Fruit fly (Drosophila melanogaster): ENCODE data around the gene CG15386.

CG15386 gene

dm6 chr2L:2196590-2197474 is 20.2 kb downstream of the CG15386 start:
- TF ChIP-seq CG8301 (tag; optimal IDR thresholded peaks at IDR 0.05) (peak; percentile 65), CG32121 (GFP tag; IDR thresholded peaks at IDR 0.05) (no peak), CG13204 (GFP tag; optimal IDR thresholded peaks at IDR 0.05) (peak; percentile 56), CG4496 (GFP tag; IDR thresholded peaks at IDR 0.05) (no peak), CG14655 (GFP tag; optimal IDR thresholded peaks at IDR 0.05) (peak; percentile 81), CG8159 (tag; optimal IDR thresholded peaks at IDR 0.05) (peak; percentile 37), CG9948 (tag; optimal IDR thresholded peaks at IDR 0.05) (peak; percentile 36), CG15710 (tag; optimal IDR thresholded peaks at IDR 0.05) (peak; percentile 12), Pif1A (GFP tag; optimal IDR thresholded peaks at IDR 0.05) (peak; percentile 58), CG10348 (GFP tag; IDR thresholded peaks at IDR 0.05) (no peak), EcR (GFP tag; optimal IDR thresholded peaks at IDR 0.05) (peak; percentile 100), gl (tag; optimal IDR thresholded peaks at IDR 0.05) (peak; percentile 30), fd96Ca (GFP tag; IDR thresholded peaks at IDR 0.05) (no peak), D1 (tag; optimal IDR thresholded peaks at IDR 0.05) (no peak), Pif1B (GFP tag; optimal IDR thresholded peaks at IDR 0.05) (peak; percentile 47), CG12605 (GFP tag; IDR thresholded peaks at IDR 0.05) (no peak), rn (GFP tag; IDR thresholded peaks at IDR 0.05) (no peak), Ets98B (GFP tag; IDR thresholded peaks at IDR 0.05) (no peak), CG17806 (tag; optimal IDR thresholded peaks at IDR 0.05) (peak; percentile 27), CG34367 (tag; optimal IDR thresholded peaks at IDR 0.05) (no peak), Snoo (tag; optimal IDR thresholded peaks at IDR 0.05) (peak; percentile 34)

- TF ChIP-seq CG4496 (GFP tag; IDR thresholded peaks at IDR 0.05), result no peak
- no peak for TF ChIP-seq rn (GFP tag; IDR thresholded peaks at IDR 0.05)
- no peak for TF ChIP-seq CG12605 (GFP tag; IDR thresholded peaks at IDR 0.05)
- no peak for TF ChIP-seq Pif1B (GFP tag; optimal IDR thresholded peaks at IDR 0.05)
- no peak for TF ChIP-seq gl (tag; optimal IDR thresholded peaks at IDR 0.05)
- no peak for TF ChIP-seq CG8159 (tag; optimal IDR thresholded peaks at IDR 0.05)
- no peak for TF ChIP-seq CG8301 (tag; optimal IDR thresholded peaks at IDR 0.05)
- no peak for TF ChIP-seq CG32121 (GFP tag; IDR thresholded peaks at IDR 0.05)
- TF ChIP-seq Snoo (tag; optimal IDR thresholded peaks at IDR 0.05), result no peak
- TF ChIP-seq Pif1A (GFP tag; optimal IDR thresholded peaks at IDR 0.05), result no peak
- no peak for TF ChIP-seq CG34367 (tag; optimal IDR thresholded peaks at IDR 0.05)
- TF ChIP-seq CG17806 (tag; optimal IDR thresholded peaks at IDR 0.05), result no peak
- no peak for TF ChIP-seq CG14655 (GFP tag; optimal IDR thresholded peaks at IDR 0.05)
- no peak for TF ChIP-seq CG13204 (GFP tag; optimal IDR thresholded peaks at IDR 0.05)
- TF ChIP-seq D1 (tag; optimal IDR thresholded peaks at IDR 0.05), result no peak
- no peak for TF ChIP-seq Ets98B (GFP tag; IDR thresholded peaks at IDR 0.05)
- no peak for TF ChIP-seq CG10348 (GFP tag; IDR thresholded peaks at IDR 0.05)
Measured at dm6 chr2L:2195328-2195727, 21.7 kb downstream of the CG15386 start.

dm6 chr2L:2194305-2194828 is 22.7 kb downstream of the CG15386 start:
- TF ChIP-seq Ets98B (GFP tag; IDR thresholded peaks at IDR 0.05), result no peak
- TF ChIP-seq EcR (GFP tag; optimal IDR thresholded peaks at IDR 0.05), result peak; percentile 42

- TF ChIP-seq CG14655 (GFP tag; optimal IDR thresholded peaks at IDR 0.05) (peak; percentile 32), CG32121 (GFP tag; IDR thresholded peaks at IDR 0.05) (no peak), CG17806 (tag; optimal IDR thresholded peaks at IDR 0.05) (peak; percentile 32), fd96Ca (GFP tag; IDR thresholded peaks at IDR 0.05) (no peak), CG4496 (GFP tag; IDR thresholded peaks at IDR 0.05) (no peak), Ets98B (GFP tag; IDR thresholded peaks at IDR 0.05) (no peak), rn (GFP tag; IDR thresholded peaks at IDR 0.05) (no peak), CG9948 (tag; optimal IDR thresholded peaks at IDR 0.05) (no peak), Pif1B (GFP tag; optimal IDR thresholded peaks at IDR 0.05) (peak; percentile 33), Pif1A (GFP tag; optimal IDR thresholded peaks at IDR 0.05) (peak; percentile 28), CG15710 (tag; optimal IDR thresholded peaks at IDR 0.05) (peak; percentile 27), D1 (tag; optimal IDR thresholded peaks at IDR 0.05) (no peak), Snoo (tag; optimal IDR thresholded peaks at IDR 0.05) (peak; percentile 81), CG12605 (GFP tag; IDR thresholded peaks at IDR 0.05) (no peak), CG10348 (GFP tag; IDR thresholded peaks at IDR 0.05) (no peak), CG8159 (tag; optimal IDR thresholded peaks at IDR 0.05) (peak; percentile 45), CG13204 (GFP tag; optimal IDR thresholded peaks at IDR 0.05) (peak; percentile 41), CG8301 (tag; optimal IDR thresholded peaks at IDR 0.05) (peak; percentile 35), CG34367 (tag; optimal IDR thresholded peaks at IDR 0.05) (peak; percentile 12), EcR (GFP tag; optimal IDR thresholded peaks at IDR 0.05) (peak; percentile 87), gl (tag; optimal IDR thresholded peaks at IDR 0.05) (peak; percentile 65)
Measured at dm6 chr2L:2193357-2193780, 23.7 kb downstream of the CG15386 start.

- TF ChIP-seq fd96Ca (GFP tag; IDR thresholded peaks at IDR 0.05), result no peak
- TF ChIP-seq CG17806 (tag; optimal IDR thresholded peaks at IDR 0.05), result no peak
- no peak for TF ChIP-seq CG8301 (tag; optimal IDR thresholded peaks at IDR 0.05)
Measured at dm6 chr2L:2192123-2192601, 24.9 kb downstream of the CG15386 start, which contains the start of gene CG10874. CG10874 (minus strand) TSS chr2L:2192386.

dm6 chr2L:2191404-2191803 is 25.6 kb downstream of the CG15386 start:
- TF ChIP-seq CG15710 (tag; optimal IDR thresholded peaks at IDR 0.05) (no peak), CG10348 (GFP tag; IDR thresholded peaks at IDR 0.05) (no peak), CG34367 (tag; optimal IDR thresholded peaks at IDR 0.05) (no peak), Ets98B (GFP tag; IDR thresholded peaks at IDR 0.05) (no peak), Pif1A (GFP tag; optimal IDR thresholded peaks at IDR 0.05) (no peak), CG4496 (GFP tag; IDR thresholded peaks at IDR 0.05) (no peak), rn (GFP tag; IDR thresholded peaks at IDR 0.05) (no peak), Snoo (tag; optimal IDR thresholded peaks at IDR 0.05) (no peak), fd96Ca (GFP tag; IDR thresholded peaks at IDR 0.05) (no peak), gl (tag; optimal IDR thresholded peaks at IDR 0.05) (no peak), CG12605 (GFP tag; IDR thresholded peaks at IDR 0.05) (no peak)
